Worm (Caenorhabditis elegans): ENCODE results near the gene set-5.
A peak's percentile ranks its signal among the peaks of the same experiment; 100 is the strongest.

The set-5 gene

DNA sequence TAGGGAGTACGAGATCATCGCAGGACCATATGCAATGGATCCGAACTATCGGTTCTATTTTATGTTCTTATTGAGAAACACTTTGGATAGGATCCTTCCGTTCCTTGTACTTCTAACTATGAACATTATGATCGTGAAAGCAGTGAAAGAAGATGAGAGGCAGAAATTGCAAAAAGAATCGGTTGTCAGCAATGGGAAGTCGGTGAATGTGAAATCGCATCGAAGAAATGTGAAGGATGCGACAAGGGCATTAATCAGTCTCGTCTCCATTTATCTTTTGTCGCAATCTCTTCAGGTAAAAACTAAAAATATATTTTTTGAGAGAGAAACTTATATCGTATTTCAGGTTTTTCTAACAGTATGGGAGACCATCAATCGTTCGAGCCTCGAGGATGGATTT lies 15.9 kb upstream of the set-5 start:
- no peak for TF ChIP-seq zag-1 (tag; optimal IDR thresholded peaks at IDR 0.05)
- no peak for TF ChIP-seq unc-62 (GFP tag; optimal IDR thresholded peaks at IDR 0.05)
- no peak for TF ChIP-seq sptf-1 (tag; optimal IDR thresholded peaks at IDR 0.05)
- no peak for TF ChIP-seq isw-1 (GFP tag; IDR thresholded peaks at IDR 0.05)
- no peak for TF ChIP-seq nhr-71 (tag; optimal IDR thresholded peaks at IDR 0.05)
- TF ChIP-seq lin-35 (GFP tag; optimal IDR thresholded peaks at IDR 0.05), result no peak
- TF ChIP-seq fkh-10 (GFP tag; optimal IDR thresholded peaks at IDR 0.05), result no peak
- no peak for TF ChIP-seq pax-3 (tag; optimal IDR thresholded peaks at IDR 0.05)
- no peak for TF ChIP-seq rnt-1 (tag; optimal IDR thresholded peaks at IDR 0.05)
- TF ChIP-seq ces-1 (GFP tag; optimal IDR thresholded peaks at IDR 0.05), result no peak
- no peak for TF ChIP-seq lin-39 (tag; optimal IDR thresholded peaks at IDR 0.05)
- TF ChIP-seq nhr-90 (tag; optimal IDR thresholded peaks at IDR 0.05; ENCODE audit: poor library complexity), result no peak
- TF ChIP-seq unc-98 (GFP tag; IDR thresholded peaks at IDR 0.05), result no peak
- TF ChIP-seq nhr-84 (tag; optimal IDR thresholded peaks at IDR 0.05), result no peak
- peak; percentile 58 for TF ChIP-seq blmp-1 (tag; optimal IDR thresholded peaks at IDR 0.05)
- peak; percentile 71 for TF ChIP-seq nhr-85 (tag)
- no peak for TF ChIP-seq elt-2 (tag; optimal IDR thresholded peaks at IDR 0.05)

- TF ChIP-seq hlh-17 (GFP tag; optimal IDR thresholded peaks at IDR 0.05; ENCODE audit: borderline replicate concordance) (no peak), pag-3 (tag; optimal IDR thresholded peaks at IDR 0.05; ENCODE audit: borderline replicate concordance, insufficient read depth) (no peak), irx-1 (tag; optimal IDR thresholded peaks at IDR 0.05) (no peak), ceh-63 (GFP tag; optimal IDR thresholded peaks at IDR 0.05) (no peak), ama-1 (optimal IDR thresholded peaks at IDR 0.05) (peak; percentile 22), nhr-90 (tag; optimal IDR thresholded peaks at IDR 0.05; ENCODE audit: poor library complexity) (no peak), aly-2 (tag; optimal IDR thresholded peaks at IDR 0.05) (no peak), nhr-11 (tag; optimal IDR thresholded peaks at IDR 0.05) (no peak), fkh-10 (GFP tag; optimal IDR thresholded peaks at IDR 0.05) (no peak), efl-1 (optimal IDR thresholded peaks at IDR 0.05) (no peak), efl-1 (GFP tag; optimal IDR thresholded peaks at IDR 0.05 in 1 of 2) (peak in 1 of 2 experiments; percentile 81), lin-13 (GFP tag; optimal IDR thresholded peaks at IDR 0.05) (no peak), aha-1 (tag; optimal IDR thresholded peaks at IDR 0.05) (no peak), blmp-1 (tag; optimal IDR thresholded peaks at IDR 0.05) (no peak), swsn-7 (tag; optimal IDR thresholded peaks at IDR 0.05) (no peak), lin-14 (GFP tag; optimal IDR thresholded peaks at IDR 0.05) (no peak)
These were observed 15.5 kb upstream of the set-5 start for ce11 chrV:14683291-14683690.

ce11 chrV:14683926-14684325 lies 14.8 kb upstream of the set-5 start:
- TF ChIP-seq ztf-4 (tag; optimal IDR thresholded peaks at IDR 0.05) (no peak), sox-4 (tag; optimal IDR thresholded peaks at IDR 0.05) (no peak), elt-2 (tag; optimal IDR thresholded peaks at IDR 0.05) (no peak), isw-1 (GFP tag; IDR thresholded peaks at IDR 0.05) (no peak), C16A3.4 (tag; optimal IDR thresholded peaks at IDR 0.05) (no peak), efl-1 (optimal IDR thresholded peaks at IDR 0.05) (no peak), efl-1 (GFP tag; optimal IDR thresholded peaks at IDR 0.05 in 1 of 2) (peak in 1 of 2 experiments; percentile 90), nhr-12 (tag; optimal IDR thresholded peaks at IDR 0.05) (no peak)

ce11 chrV:14684359-14685312 lies 14.1 kb upstream of the set-5 start, which contains the start of gene hsp-90:
Gene hsp-90, plus strand, starts transcription at chrV:14684918.
- no peak for TF ChIP-seq hpl-2 (GFP tag; optimal IDR thresholded peaks at IDR 0.05)
- no peak for TF ChIP-seq nhr-28 (tag; optimal IDR thresholded peaks at IDR 0.05)
- TF ChIP-seq efl-1 (optimal IDR thresholded peaks at IDR 0.05), result no peak
- peak in 1 of 2 experiments; percentile 50 for TF ChIP-seq efl-1 (GFP tag; optimal IDR thresholded peaks at IDR 0.05 in 1 of 2)
- TF ChIP-seq pax-3 (tag; optimal IDR thresholded peaks at IDR 0.05), result no peak
- no peak for TF ChIP-seq sptf-1 (tag; optimal IDR thresholded peaks at IDR 0.05)
- TF ChIP-seq skn-1 (tag; optimal IDR thresholded peaks at IDR 0.05), result no peak
- no peak for TF ChIP-seq efl-3 (GFP tag; optimal IDR thresholded peaks at IDR 0.05)
- no peak for TF ChIP-seq egl-27 (tag; optimal IDR thresholded peaks at IDR 0.05)
- no peak for TF ChIP-seq sox-4 (tag; optimal IDR thresholded peaks at IDR 0.05)
- no peak for TF ChIP-seq sup-37 (GFP tag; optimal IDR thresholded peaks at IDR 0.05)
- TF ChIP-seq isw-1 (GFP tag; IDR thresholded peaks at IDR 0.05), result no peak
- TF ChIP-seq rnt-1 (tag; optimal IDR thresholded peaks at IDR 0.05), result no peak
- peak; percentile 3 for TF ChIP-seq snu-23 (GFP tag; optimal IDR thresholded peaks at IDR 0.05)
- no peak for TF ChIP-seq nhr-77 (tag; optimal IDR thresholded peaks at IDR 0.05)
- no peak for TF ChIP-seq C04F5.9 (tag; optimal IDR thresholded peaks at IDR 0.05)
- no peak for TF ChIP-seq hlh-17 (GFP tag; optimal IDR thresholded peaks at IDR 0.05; ENCODE audit: borderline replicate concordance)
- no peak for TF ChIP-seq tbx-2 (tag; optimal IDR thresholded peaks at IDR 0.05)
- peak; percentile 8 for TF ChIP-seq nhr-20 (tag; optimal IDR thresholded peaks at IDR 0.05)
- TF ChIP-seq ama-1 (optimal IDR thresholded peaks at IDR 0.05), result no peak
- TF ChIP-seq blmp-1 (tag; optimal IDR thresholded peaks at IDR 0.05), result no peak
- TF ChIP-seq unc-130 (tag; optimal IDR thresholded peaks at IDR 0.05), result no peak

All from whole organism, L1 larva.